Fruit fly (Drosophila melanogaster) whole organism, prepupa: ENCODE measurements around the gene Ilp3.
"Not testable (repeated sequence)": the region's sequence is repeated elsewhere in the genome, so short reads cannot be mapped to it uniquely, and the experiment has no call there.

Source experiments
- acj6 ChIP-seq: fragments of 200-800 bp; sonication (Bioruptor generic); optimal IDR thresholded peaks from 3 replicates; lab custom pipeline; 2016; ENCODE audit warnings: missing biosample characterization, missing genetic modification characterization
- fkh ChIP-seq: fragments of 200-800 bp; sonication (Bioruptor generic); optimal IDR thresholded peaks from 3 replicates; lab custom pipeline; 2017; ENCODE audit warnings: missing biosample characterization, mild to moderate bottlenecking, missing genetic modification characterization, moderate library complexity

DNA sequence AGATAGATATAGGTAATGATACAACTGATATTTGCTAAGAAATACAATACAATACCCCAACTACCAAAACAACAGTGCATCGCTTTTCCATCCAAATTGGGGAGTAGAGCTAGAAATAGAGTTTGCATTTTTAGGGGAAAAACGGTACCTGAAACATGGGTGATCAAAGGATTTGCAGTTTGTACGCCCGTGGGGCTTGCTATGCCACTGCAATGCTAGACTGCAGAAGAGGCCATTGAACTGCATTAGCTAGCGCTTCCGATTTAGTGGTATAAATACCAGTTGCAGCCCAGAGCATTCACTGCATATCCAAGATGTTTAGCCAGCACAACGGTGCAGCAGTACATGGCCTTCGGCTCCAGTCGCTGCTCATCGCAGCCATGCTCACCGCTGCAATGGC is 3.8 kb downstream of the Ilp3 start, which contains the start of gene Ilp1:
- TF ChIP-seq acj6 (GFP tag; lab: Kevin White, UChicago); fkh: not testable (repeated sequence)
